Fruit fly (Drosophila melanogaster): ENCODE measurements around the gene Ho.

DNA sequence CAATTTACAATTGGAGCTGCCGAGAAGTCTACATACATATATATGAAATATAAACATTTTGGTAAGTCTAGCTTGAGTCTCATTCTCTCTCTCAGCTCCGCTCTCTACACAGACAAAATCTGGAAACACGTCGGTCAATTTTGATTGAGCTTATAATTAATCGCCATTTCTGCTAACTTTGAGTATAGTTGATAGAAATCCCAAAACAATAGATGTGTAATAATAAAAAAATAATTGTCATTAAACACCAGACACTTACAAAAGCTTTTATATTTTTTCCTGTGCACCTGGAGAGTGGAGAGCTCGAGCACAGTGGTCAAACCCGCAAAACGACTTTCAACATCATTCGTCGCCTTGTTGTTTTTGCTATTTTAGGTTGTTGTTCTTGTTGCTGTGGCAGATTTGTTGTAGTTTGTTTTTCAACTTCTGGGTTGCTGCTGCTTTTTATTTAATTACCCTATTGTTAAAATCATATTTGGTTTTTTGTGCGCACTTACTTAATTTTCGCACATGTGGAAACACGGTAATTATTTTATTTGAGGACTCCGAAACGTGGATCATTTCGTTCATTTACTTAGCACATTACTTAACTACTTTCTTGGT lies 22.8 kb upstream of the Ho start:
- TF ChIP-seq CG3919 (GFP tag; optimal IDR thresholded peaks at IDR 0.05) (peak; percentile 99), CG3032 (tag; optimal IDR thresholded peaks at IDR 0.05) (peak; percentile 99), CG7368 (GFP tag; optimal IDR thresholded peaks at IDR 0.05) (peak; percentile 99), Sox102F (GFP tag; optimal IDR thresholded peaks at IDR 0.05) (peak; percentile 99), CG4318 (GFP tag; optimal IDR thresholded peaks at IDR 0.05) (peak; percentile 98), spab (GFP tag; optimal IDR thresholded peaks at IDR 0.05) (peak; percentile 99), pdm3 (GFP tag; optimal IDR thresholded peaks at IDR 0.05) (peak; percentile 99), Gug (GFP tag; IDR thresholded peaks at IDR 0.05) (peak; percentile 98), Blimp-1 (GFP tag; optimal IDR thresholded peaks at IDR 0.05) (peak; percentile 86), CG6854 (GFP tag; optimal IDR thresholded peaks at IDR 0.05) (peak; percentile 93)
